Fruit fly (Drosophila melanogaster): Measurements from ENCODE around the gene CG14160.

The CG14160 gene

DNA sequence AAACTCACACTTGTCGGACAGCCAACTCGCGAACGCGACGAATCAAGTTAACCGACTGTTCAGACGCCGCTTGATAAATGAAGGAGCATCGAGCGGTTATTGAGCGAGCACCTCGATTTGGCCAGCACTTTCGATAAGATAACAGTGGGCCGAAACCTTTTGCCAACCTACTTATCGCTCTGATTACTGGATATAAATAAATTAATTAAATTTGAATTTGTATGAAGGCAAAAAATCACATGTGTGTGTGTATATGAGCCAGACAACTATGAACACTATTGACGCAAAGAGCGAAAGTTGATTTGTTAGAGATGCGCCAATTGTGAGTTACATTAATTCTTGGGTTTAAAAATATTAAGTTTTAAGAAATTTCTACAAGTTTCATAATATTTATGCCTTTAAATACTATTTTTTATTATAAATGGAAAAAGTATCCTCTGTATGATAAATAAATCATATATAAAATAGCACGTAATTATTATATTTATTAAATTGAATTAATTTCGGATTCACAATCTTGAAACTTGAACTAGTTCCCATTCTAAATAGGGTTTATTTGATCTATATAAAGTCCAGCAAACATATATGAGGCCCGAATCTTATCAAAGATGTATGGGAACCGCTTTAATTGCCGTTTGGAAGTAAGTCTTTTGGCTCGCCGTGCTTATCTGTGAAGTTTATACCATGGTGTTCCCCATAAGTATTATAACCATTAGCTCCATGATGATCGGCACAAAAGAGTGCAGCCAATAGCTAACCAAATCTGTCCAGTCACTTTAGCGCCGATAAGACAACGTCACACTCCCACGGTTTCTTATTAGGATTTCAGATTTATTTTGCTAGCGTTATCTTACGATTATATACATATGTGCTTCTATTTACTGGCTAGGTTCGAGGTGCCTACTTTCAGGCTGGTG, at the start of gene CG14160:
Gene CG14160, minus strand, starts transcription at position 51 of the 917 bp plus-strand sequence.
- TF ChIP-seq usp (GFP tag; optimal IDR thresholded peaks at IDR 0.05) (no peak), psq (optimal IDR thresholded peaks at IDR 0.05) (no peak), EcR (GFP tag; optimal IDR thresholded peaks at IDR 0.05) (no peak), Dll (optimal IDR thresholded peaks at IDR 0.05) (no peak), pan (optimal IDR thresholded peaks at IDR 0.05) (no peak), CG8478 (optimal IDR thresholded peaks at IDR 0.05) (no peak)

DNA sequence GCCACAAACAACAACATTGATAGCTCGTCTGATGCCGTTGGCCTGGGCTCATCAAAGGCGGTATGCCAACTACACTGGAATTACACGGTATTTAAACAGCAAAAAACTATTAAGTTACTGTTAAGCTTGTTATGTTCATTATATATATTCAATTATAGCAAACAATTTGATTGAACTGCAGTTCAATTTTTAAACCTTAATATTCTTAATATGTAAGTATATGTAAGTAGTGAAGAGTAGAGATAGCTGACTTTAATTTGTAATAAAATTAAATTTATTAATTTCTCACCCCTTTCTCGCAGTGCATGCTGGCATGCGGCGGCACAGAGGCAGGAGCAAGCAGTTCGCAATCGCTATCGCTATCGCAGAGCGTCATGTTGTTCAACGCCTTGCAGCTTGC, 21.2 kb upstream of the CG14160 start:
- no peak for TF ChIP-seq EcR (GFP tag; optimal IDR thresholded peaks at IDR 0.05)
- TF ChIP-seq pan (optimal IDR thresholded peaks at IDR 0.05), result no peak
- no peak for TF ChIP-seq psq (optimal IDR thresholded peaks at IDR 0.05)
- TF ChIP-seq Dll (optimal IDR thresholded peaks at IDR 0.05), result no peak
- no peak for TF ChIP-seq usp (GFP tag; optimal IDR thresholded peaks at IDR 0.05)
- no peak for TF ChIP-seq CG8478 (optimal IDR thresholded peaks at IDR 0.05)

DNA sequence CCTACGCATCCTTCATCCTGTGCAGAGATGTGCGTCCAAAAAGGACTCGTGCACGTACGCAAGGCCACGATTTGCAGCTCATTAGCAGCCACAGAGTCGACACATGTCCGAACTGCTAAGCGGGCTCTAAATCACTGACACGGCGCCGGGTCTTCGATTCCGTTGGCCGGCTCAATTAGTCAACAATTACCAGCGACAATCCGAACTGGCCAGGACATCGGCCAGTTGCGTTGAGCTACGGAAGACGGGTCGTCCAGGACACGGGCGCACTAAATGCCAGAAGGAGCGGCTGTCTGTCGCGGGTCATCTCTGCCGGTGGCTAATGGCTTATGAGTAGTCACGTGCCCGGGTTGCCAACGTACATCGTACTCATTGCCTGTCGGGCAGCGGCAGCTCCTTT, 16.6 kb upstream of the CG14160 start:
- TF ChIP-seq psq (optimal IDR thresholded peaks at IDR 0.05) (no peak), CG8478 (optimal IDR thresholded peaks at IDR 0.05) (no peak), usp (GFP tag; optimal IDR thresholded peaks at IDR 0.05) (no peak), EcR (GFP tag; optimal IDR thresholded peaks at IDR 0.05) (no peak), pan (optimal IDR thresholded peaks at IDR 0.05) (no peak), Dll (optimal IDR thresholded peaks at IDR 0.05) (no peak)

DNA sequence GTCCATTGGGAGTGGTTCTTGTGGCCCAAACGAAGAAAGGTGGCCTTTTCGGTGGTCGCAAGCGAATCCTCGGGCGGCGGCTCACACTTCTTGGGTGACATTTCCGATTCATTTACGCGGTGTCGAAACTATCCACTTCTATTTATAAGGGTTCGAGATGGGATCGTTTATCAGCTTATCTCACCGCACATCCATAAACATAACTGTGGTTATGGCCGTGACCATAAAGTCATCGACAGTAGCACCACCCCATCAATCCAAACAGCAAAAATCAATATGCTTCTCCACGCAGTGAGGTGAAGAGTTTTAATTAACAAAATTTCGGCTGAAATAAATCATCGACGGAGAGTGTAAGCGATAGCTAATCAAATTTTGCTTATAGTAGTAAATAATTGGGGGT, 11.6 kb upstream of the CG14160 start, which contains the start of gene CG42826:
Gene CG42826, minus strand, starts transcription at position 101 of the 400 bp plus-strand sequence.
- TF ChIP-seq CG8478 (optimal IDR thresholded peaks at IDR 0.05), result no peak

DNA sequence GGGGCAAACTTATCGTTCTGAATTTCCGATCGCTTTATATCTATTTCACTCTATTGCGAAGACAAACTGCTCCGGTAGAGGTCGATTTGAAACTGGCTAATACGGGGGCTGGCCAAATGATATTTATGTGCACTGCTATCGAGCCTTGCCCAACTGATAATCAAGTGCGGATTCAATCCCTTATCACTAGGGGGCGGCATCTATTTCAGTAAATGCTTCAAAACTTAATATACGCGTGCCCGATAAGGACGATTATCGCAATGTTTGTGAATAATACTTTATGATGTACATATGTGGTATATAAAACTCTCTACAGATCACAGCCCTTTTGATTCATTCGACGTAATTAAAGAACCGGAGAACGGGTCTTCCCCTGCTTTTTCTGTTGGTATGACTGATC, 8.8 kb upstream of the CG14160 start, which contains the start of gene Srg2:
Gene Srg2, minus strand, starts transcription at position 101 of the 400 bp plus-strand sequence.
- TF ChIP-seq EcR (GFP tag; optimal IDR thresholded peaks at IDR 0.05) (no peak), usp (GFP tag; optimal IDR thresholded peaks at IDR 0.05) (no peak), Dll (optimal IDR thresholded peaks at IDR 0.05) (no peak), CG8478 (optimal IDR thresholded peaks at IDR 0.05) (no peak), psq (optimal IDR thresholded peaks at IDR 0.05) (no peak), pan (optimal IDR thresholded peaks at IDR 0.05) (no peak)

DNA sequence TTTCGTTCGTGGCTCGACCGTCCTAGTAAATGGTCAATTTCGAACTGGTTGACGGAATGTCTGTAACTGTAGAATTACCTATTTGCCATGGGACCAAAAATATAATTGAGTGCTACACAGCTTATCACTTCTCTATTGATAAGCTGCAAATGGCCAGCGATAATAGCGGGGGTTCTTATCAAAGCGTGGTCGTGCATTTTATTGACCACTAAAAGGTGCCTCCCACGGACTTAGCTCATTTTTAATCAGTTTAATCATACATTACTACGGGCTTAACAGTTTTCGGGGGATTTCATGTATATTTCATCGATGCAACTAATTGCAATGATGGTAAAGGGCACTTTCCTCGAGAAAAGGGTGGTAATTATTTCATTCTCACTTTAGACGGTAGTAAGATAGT, 5.5 kb upstream of the CG14160 start, which contains the start of gene CG32054:
Gene CG32054, minus strand, starts transcription at position 17 of the 400 bp plus-strand sequence.
- TF ChIP-seq pan (optimal IDR thresholded peaks at IDR 0.05) (no peak), CG8478 (optimal IDR thresholded peaks at IDR 0.05) (no peak), usp (GFP tag; optimal IDR thresholded peaks at IDR 0.05) (no peak), Dll (optimal IDR thresholded peaks at IDR 0.05) (no peak), EcR (GFP tag; optimal IDR thresholded peaks at IDR 0.05) (no peak), psq (optimal IDR thresholded peaks at IDR 0.05) (no peak)

dm6 chr3L:10092278-10092903, 3.2 kb upstream of the CG14160 start, which contains the start of gene CG32053:
CG32053 (minus strand) TSS chr3L:10092346.
- TF ChIP-seq usp (GFP tag; optimal IDR thresholded peaks at IDR 0.05) (no peak), CG8478 (optimal IDR thresholded peaks at IDR 0.05) (no peak), Dll (optimal IDR thresholded peaks at IDR 0.05) (no peak), EcR (GFP tag; optimal IDR thresholded peaks at IDR 0.05) (no peak), pan (optimal IDR thresholded peaks at IDR 0.05) (no peak), psq (optimal IDR thresholded peaks at IDR 0.05) (no peak)

DNA sequence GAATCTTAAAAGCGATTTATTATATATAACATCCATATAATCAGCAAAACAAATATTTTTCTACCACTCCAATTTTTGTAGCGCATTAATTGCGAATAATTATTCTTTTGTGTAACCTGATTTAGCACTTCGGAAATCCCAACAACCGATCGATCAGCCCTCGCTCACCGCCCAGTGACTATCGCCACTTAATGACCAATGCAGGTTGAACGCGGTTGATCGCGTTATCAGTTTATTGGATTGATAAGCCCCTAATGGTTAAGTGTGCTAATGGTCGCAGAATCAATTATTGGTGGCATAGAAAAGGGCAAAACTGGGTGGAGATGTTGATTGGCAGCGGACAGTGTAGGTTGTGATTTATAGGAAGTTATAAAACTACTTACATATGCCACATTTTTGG, 785 bp downstream of the CG14160 start:
- no peak for TF ChIP-seq psq (optimal IDR thresholded peaks at IDR 0.05)
- TF ChIP-seq usp (GFP tag; optimal IDR thresholded peaks at IDR 0.05), result no peak
- TF ChIP-seq EcR (GFP tag; optimal IDR thresholded peaks at IDR 0.05), result no peak
- TF ChIP-seq Dll (optimal IDR thresholded peaks at IDR 0.05), result no peak
- no peak for TF ChIP-seq pan (optimal IDR thresholded peaks at IDR 0.05)
- TF ChIP-seq CG8478 (optimal IDR thresholded peaks at IDR 0.05), result no peak

dm6 chr3L:10078551-10078950, 10.6 kb downstream of the CG14160 start:
- TF ChIP-seq usp (GFP tag; optimal IDR thresholded peaks at IDR 0.05) (no peak), CG8478 (optimal IDR thresholded peaks at IDR 0.05) (no peak)

dm6 chr3L:10052586-10052985, 36.6 kb downstream of the CG14160 start:
- no peak for TF ChIP-seq pan (optimal IDR thresholded peaks at IDR 0.05)
- no peak for TF ChIP-seq Dll (optimal IDR thresholded peaks at IDR 0.05)
- no peak for TF ChIP-seq usp (GFP tag; optimal IDR thresholded peaks at IDR 0.05)
- TF ChIP-seq EcR (GFP tag; optimal IDR thresholded peaks at IDR 0.05), result no peak
- no peak for TF ChIP-seq CG8478 (optimal IDR thresholded peaks at IDR 0.05)
- no peak for TF ChIP-seq psq (optimal IDR thresholded peaks at IDR 0.05)

Measured in whole organism.